Worm (Caenorhabditis elegans) whole organism, midembryonic: Measurements from ENCODE around the gene set-12.

Experiments
- T22C8.4 ChIP-seq: fragments of 200-800 bp; sonication (Bioruptor generic); IDR thresholded peaks from 2 replicates; pipeline ENCODE4 v1.3.6; 2022; ENCODE audit warnings: missing genetic modification characterization, missing compliant biosample characterization
- cog-1 ChIP-seq: sonication (generic microtip); optimal IDR thresholded peaks from 2 replicates; lab custom pipeline; 2016; ENCODE audit warnings: missing genetic modification characterization, missing compliant biosample characterization
- flt-1 ChIP-seq: fragments of 200-800 bp; sonication (Bioruptor generic); IDR thresholded peaks from 2 replicates; pipeline ENCODE4 v1.3.6; 2022; ENCODE audit warnings: missing genetic modification characterization, missing compliant biosample characterization
- klf-2 ChIP-seq: fragments of 200-800 bp; sonication (Bioruptor generic); conservative IDR thresholded peaks from 2 replicates; pipeline ENCODE4 v1.3.6; 2022; ENCODE audit warnings: missing genetic modification reagents, missing genetic modification characterization, missing compliant biosample characterization
- med-1 ChIP-seq: sonication (generic microtip); optimal IDR thresholded peaks from 2 replicates; lab custom pipeline; 2017; ENCODE audit warnings: missing genetic modification characterization, mild to moderate bottlenecking, missing compliant biosample characterization, antibody characterized with exemption, missing genetic modification reagents; ENCODE audit not compliant: insufficient read depth
- ref-1 ChIP-seq: fragments of 200-800 bp; sonication (Bioruptor generic); conservative IDR thresholded peaks from 2 replicates; pipeline ENCODE4 v1.3.6; 2022; ENCODE audit warnings: missing genetic modification reagents, missing genetic modification characterization, missing compliant biosample characterization
- tab-1 ChIP-seq: fragments of 200-800 bp; sonication (Bioruptor generic); IDR thresholded peaks from 2 replicates; pipeline ENCODE4 v1.3.6; 2022; ENCODE audit warnings: missing genetic modification characterization, missing compliant biosample characterization
- ztf-23 ChIP-seq: fragments of 200-800 bp; sonication (Bioruptor generic); IDR thresholded peaks from 2 replicates; pipeline ENCODE4 v1.3.6; 2022; ENCODE audit warnings: missing genetic modification reagents, missing genetic modification characterization, missing compliant biosample characterization
- ztf-29 ChIP-seq: fragments of 200-800 bp; sonication (Bioruptor generic); IDR thresholded peaks from 2 replicates; pipeline ENCODE4 v1.3.6; 2022; ENCODE audit warnings: missing genetic modification reagents, missing genetic modification characterization, missing compliant biosample characterization

The set-12 gene

DNA sequence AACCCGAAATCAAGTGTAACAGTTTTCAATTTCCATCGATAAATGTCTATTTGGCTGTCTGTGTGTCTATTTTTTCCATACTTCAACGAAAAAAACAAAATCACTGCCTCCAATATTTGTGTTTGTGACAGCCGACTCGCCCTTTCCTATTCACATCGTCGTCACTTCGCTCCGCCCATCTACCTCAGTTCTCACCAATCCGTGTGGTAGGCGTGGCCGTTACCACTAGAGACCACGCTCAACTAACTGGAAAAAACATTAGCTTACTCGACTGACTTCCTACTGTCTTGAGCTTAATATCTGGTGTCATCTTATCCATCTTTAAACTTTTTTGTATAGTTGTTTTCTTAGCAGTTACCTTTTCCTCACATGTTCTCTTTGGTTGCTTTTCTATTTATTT, 9.3 kb upstream of the set-12 start:
- TF ChIP-seq ztf-23 (GFP tag; lab: Robert Waterston, UW): no peak
- no peak for TF ChIP-seq klf-2 (GFP tag; lab: Robert Waterston, UW)
- no peak for TF ChIP-seq tab-1 (GFP tag; lab: Robert Waterston, UW)
- no peak for TF ChIP-seq flt-1 (GFP tag; lab: Robert Waterston, UW)
- no peak for TF ChIP-seq cog-1
- no peak for TF ChIP-seq med-1 (GFP tag; lab: Kevin White, UChicago)
- no peak for TF ChIP-seq ref-1 (GFP tag; lab: Robert Waterston, UW)
- no peak for TF ChIP-seq T22C8.4 (GFP tag; lab: Robert Waterston, UW)
- no peak for TF ChIP-seq ztf-29

DNA sequence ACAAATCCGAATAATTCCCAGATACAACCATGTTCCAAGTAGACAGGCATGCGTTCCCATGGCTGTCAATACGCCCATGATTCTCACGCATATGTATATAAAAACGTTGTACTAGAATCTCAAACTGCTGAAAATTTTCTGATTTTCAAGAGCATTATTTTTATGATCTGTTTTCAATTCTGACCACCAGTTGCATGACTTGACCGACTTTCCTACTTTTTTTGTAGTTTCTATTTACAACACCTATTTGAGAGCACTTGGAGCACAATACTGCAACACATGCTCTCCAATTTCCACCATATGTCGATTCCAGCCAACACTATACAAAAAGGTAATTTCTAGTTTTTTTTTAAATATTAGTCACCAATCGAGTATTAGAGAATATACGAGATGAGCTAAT, 7.9 kb upstream of the set-12 start, which contains the start of gene ref-2:
ref-2 (plus strand) TSS at position 301 of the 400 bp plus-strand sequence.
- no peak for TF ChIP-seq ztf-29

DNA sequence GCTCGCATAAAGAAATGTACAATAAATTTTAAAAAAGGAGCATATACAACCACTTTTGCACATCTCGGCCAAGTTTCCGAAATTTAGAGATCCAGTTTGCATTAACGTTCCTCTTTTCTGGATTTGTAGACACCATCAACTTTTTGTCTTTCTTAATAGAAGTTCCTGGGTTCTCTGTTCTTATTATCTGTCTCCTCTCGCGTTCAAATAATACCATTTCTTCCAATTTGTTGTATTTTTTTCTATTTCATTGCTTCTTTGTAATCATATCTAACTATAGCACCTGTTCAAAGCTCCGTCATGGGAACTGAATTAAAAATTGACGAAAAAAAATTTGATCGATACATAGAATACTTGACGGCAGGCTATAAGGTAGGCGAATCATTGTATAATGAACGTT, 3.3 kb upstream of the set-12 start, which contains the start of gene K09F5.1:
K09F5.1 (plus strand) TSS at position 301 of the 400 bp plus-strand sequence.
- TF ChIP-seq tab-1 (GFP tag; lab: Robert Waterston, UW): no peak
- no peak for TF ChIP-seq flt-1 (GFP tag; lab: Robert Waterston, UW)
- TF ChIP-seq ref-1 (GFP tag; lab: Robert Waterston, UW): no peak
- TF ChIP-seq T22C8.4 (GFP tag; lab: Robert Waterston, UW): no peak
- TF ChIP-seq cog-1: no peak
- no peak for TF ChIP-seq ztf-23 (GFP tag; lab: Robert Waterston, UW)
- TF ChIP-seq ztf-29: no peak
- no peak for TF ChIP-seq med-1 (GFP tag; lab: Kevin White, UChicago)
- no peak for TF ChIP-seq klf-2 (GFP tag; lab: Robert Waterston, UW)

DNA sequence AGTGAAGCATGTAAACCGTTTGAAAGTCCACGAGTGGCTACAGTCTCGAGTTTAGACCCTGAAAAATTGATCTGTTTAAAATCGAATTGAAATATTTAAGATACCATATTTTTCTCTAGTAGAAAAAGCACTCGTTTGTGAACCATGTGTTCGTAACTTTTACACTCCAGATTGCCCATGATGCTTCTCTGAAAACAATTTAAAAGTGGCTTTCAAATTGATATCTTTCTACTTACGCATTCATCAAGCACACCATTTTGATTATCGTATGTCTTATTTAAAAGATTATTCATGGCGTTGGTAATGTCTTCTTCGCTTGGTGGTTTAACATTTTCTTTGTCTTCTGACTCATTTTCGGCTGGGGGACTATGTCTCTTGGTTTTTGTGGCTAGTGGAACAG, 2.5 kb downstream of the set-12 start:
- no peak for TF ChIP-seq T22C8.4 (GFP tag; lab: Robert Waterston, UW)
- TF ChIP-seq flt-1 (GFP tag; lab: Robert Waterston, UW): no peak
- TF ChIP-seq ref-1 (GFP tag; lab: Robert Waterston, UW): no peak
- TF ChIP-seq med-1 (GFP tag; lab: Kevin White, UChicago): no peak
- TF ChIP-seq tab-1 (GFP tag; lab: Robert Waterston, UW): no peak
- no peak for TF ChIP-seq ztf-23 (GFP tag; lab: Robert Waterston, UW)
- no peak for TF ChIP-seq cog-1
- TF ChIP-seq ztf-29: no peak
- no peak for TF ChIP-seq klf-2 (GFP tag; lab: Robert Waterston, UW)

DNA sequence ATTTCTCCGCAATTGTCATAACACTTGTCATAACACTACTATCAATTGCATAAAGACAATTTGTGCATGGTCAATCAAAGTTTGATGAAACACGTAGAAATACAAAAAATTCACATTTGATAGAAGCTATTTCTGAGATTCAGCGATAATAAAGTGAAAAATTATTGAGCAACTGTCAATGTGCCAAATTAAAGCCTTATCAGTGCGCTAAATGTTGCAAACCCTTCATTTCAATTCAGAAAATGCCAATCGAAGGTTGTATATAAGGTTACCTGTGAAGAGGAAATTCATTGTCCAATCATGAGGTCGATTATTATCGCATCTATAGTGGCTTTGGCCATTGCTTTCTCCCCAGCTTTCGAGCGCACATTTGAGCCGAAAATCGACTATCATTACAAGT, 8.5 kb downstream of the set-12 start, which contains the start of gene vit-1:
vit-1 (plus strand) TSS at position 289 of the 400 bp plus-strand sequence.
- TF ChIP-seq flt-1 (GFP tag; lab: Robert Waterston, UW): no peak
- no peak for TF ChIP-seq med-1 (GFP tag; lab: Kevin White, UChicago)
- no peak for TF ChIP-seq T22C8.4 (GFP tag; lab: Robert Waterston, UW)
- no peak for TF ChIP-seq klf-2 (GFP tag; lab: Robert Waterston, UW)
- TF ChIP-seq cog-1: no peak
- TF ChIP-seq ref-1 (GFP tag; lab: Robert Waterston, UW): no peak
- TF ChIP-seq ztf-29: no peak
- no peak for TF ChIP-seq ztf-23 (GFP tag; lab: Robert Waterston, UW)
- no peak for TF ChIP-seq tab-1 (GFP tag; lab: Robert Waterston, UW)

DNA sequence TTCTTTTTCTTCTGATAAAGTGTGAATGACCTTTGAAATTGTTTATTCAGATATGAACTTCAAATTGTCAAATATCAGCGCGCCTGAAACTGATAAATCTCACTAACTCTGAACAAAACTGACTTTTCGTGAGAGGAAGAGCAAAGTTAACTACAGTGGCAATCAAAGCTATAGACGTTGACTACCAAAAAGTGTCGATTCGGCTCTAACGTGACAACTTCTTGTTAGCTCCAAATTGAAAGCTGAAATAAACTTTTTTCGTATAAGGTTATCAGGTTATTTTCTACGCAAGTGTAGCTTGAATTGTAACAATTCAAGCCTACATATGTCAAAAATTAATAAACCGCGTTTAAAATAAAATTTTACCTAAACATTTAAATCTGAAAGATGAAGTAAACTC, 9.7 kb downstream of the set-12 start:
- TF ChIP-seq flt-1 (GFP tag; lab: Robert Waterston, UW) (no peak), ztf-29 (no peak), klf-2 (GFP tag; lab: Robert Waterston, UW) (no peak), T22C8.4 (GFP tag; lab: Robert Waterston, UW) (no peak), ref-1 (GFP tag; lab: Robert Waterston, UW) (no peak), ztf-23 (GFP tag; lab: Robert Waterston, UW) (no peak), med-1 (GFP tag; lab: Kevin White, UChicago) (no peak), tab-1 (GFP tag; lab: Robert Waterston, UW) (no peak), cog-1 (no peak)

DNA sequence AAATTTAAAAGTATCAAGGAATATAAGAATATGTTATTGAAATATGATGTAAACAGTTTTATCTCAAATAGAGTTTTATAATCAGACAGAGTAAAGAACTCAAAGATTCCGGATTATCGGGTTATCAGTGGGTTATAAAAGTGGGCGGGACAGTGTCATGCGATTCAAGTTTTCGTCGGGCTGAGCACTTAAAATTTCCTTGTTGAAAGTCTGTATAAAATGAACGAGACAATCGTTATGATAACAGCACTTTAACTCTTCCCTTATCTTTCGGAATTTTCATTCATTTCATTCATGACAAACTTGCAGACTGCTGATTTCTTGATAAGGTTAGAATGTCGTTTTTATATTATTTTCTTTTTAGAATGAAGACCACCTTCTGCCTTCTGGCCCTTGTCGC, 10.5 kb downstream of the set-12 start, which contains the start of gene spp-14:
spp-14 (plus strand) TSS at position 365 of the 400 bp plus-strand sequence.
- TF ChIP-seq ztf-23 (GFP tag; lab: Robert Waterston, UW) (no peak), ztf-29 (no peak), klf-2 (GFP tag; lab: Robert Waterston, UW) (no peak), flt-1 (GFP tag; lab: Robert Waterston, UW) (no peak), med-1 (GFP tag; lab: Kevin White, UChicago) (no peak), ref-1 (GFP tag; lab: Robert Waterston, UW) (no peak), tab-1 (GFP tag; lab: Robert Waterston, UW) (no peak)

DNA sequence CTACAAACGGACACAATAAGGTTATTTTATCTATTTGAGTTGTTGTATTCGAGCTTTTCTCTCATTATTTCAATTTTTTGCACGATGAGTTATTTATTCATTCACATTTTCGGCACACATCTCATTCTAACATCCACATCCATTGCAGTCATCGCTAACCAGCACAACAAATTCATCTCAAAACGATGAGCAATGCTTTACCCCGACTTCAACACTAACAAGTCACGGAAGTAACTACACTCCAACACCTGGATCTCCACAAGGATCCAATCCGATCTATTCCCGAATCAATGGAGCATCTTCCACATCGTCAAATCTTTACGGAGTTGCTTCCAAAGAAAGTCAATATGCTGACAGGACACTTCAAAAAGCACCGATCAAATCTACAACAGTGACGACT, 12.0 kb downstream of the set-12 start:
- no peak for TF ChIP-seq klf-2 (GFP tag; lab: Robert Waterston, UW)
- TF ChIP-seq ref-1 (GFP tag; lab: Robert Waterston, UW): no peak
- TF ChIP-seq tab-1 (GFP tag; lab: Robert Waterston, UW): no peak
- TF ChIP-seq cog-1: no peak
- no peak for TF ChIP-seq T22C8.4 (GFP tag; lab: Robert Waterston, UW)
- TF ChIP-seq med-1 (GFP tag; lab: Kevin White, UChicago): no peak
- TF ChIP-seq ztf-29: no peak
- TF ChIP-seq flt-1 (GFP tag; lab: Robert Waterston, UW): no peak
- TF ChIP-seq ztf-23 (GFP tag; lab: Robert Waterston, UW): no peak

DNA sequence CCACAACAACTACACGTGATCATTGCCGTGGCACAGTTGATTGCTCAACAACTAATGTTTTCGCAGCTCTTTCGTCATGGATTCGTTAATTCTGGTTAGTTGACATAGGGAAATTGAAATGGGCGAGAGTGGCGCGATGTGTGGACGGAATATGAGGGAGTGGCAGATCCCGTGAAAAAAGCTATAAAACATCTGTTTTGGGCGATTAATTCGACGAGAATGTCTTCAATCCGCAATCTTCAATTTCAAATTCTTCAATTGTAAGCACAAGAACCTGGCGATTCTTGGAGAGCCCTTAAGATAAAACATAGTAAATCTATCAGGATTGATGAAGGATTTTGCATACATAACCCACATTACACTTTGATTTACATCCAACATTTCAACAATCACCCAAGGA, 15.5 kb downstream of the set-12 start:
- no peak for TF ChIP-seq ref-1 (GFP tag; lab: Robert Waterston, UW)

DNA sequence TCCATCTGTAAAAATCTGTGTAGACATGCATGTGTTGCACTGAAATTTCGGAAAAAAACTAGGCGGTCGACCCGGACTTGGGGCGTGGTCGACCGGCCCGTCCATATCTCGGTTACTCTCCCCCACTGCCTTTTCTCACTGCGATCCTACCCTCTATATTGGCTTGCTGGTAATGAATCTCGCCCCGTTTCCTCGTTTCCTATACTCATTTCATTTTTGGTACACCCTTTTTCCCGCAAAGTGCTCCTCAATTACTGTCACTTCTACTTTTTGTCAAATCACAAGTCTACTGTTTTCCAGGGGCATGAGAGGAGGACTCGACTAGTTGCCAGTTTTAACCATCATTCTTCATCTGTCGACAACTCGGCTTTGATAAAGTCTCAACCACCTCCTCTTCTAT, 17.1 kb downstream of the set-12 start, which contains the start of gene K09F5.6:
K09F5.6 (plus strand) TSS at position 301 of the 400 bp plus-strand sequence.
- TF ChIP-seq tab-1 (GFP tag; lab: Robert Waterston, UW) (no peak), klf-2 (GFP tag; lab: Robert Waterston, UW) (no peak), ref-1 (GFP tag; lab: Robert Waterston, UW) (no peak)
